Fruit fly (Drosophila melanogaster): Measurements from ENCODE around the gene Argk2.

The Argk2 gene

dm6 chr3L:9041042-9041477 lies 6.2 kb upstream of the Argk2 start, which contains the start of gene Doc1 (continued):
- TF ChIP-seq CG15514 (GFP tag; optimal IDR thresholded peaks at IDR 0.05) (no peak), CG3995 (GFP tag; optimal IDR thresholded peaks at IDR 0.05) (no peak), CG14050 (GFP tag; IDR thresholded peaks at IDR 0.05) (no peak), fd102C (GFP tag; optimal IDR thresholded peaks at IDR 0.05) (no peak), chm (GFP tag; IDR thresholded peaks at IDR 0.05) (no peak), CG8359 (GFP tag; optimal IDR thresholded peaks at IDR 0.05; ENCODE audit: borderline replicate concordance) (no peak), CG10462 (GFP tag; optimal IDR thresholded peaks at IDR 0.05) (no peak), CG3847 (GFP tag; IDR thresholded peaks at IDR 0.05) (no peak), CG1024 (GFP tag; IDR thresholded peaks at IDR 0.05) (no peak), Stat92E (GFP tag; optimal IDR thresholded peaks at IDR 0.05) (peak in 1 of 3 experiments; percentile 27), disco-r (GFP tag; optimal IDR thresholded peaks at IDR 0.05) (no peak), bowl (GFP tag; IDR thresholded peaks at IDR 0.05) (no peak), CG10959 (GFP tag; IDR thresholded peaks at IDR 0.05) (no peak), CG18476 (GFP tag; optimal IDR thresholded peaks at IDR 0.05) (no peak), ems (GFP tag; optimal IDR thresholded peaks at IDR 0.05) (no peak), insv (GFP tag; optimal IDR thresholded peaks at IDR 0.05) (peak in 1 of 2 experiments; percentile 20), Hey (tag; optimal IDR thresholded peaks at IDR 0.05) (no peak), CG11247 (GFP tag; IDR thresholded peaks at IDR 0.05) (no peak), CG31441 (GFP tag; IDR thresholded peaks at IDR 0.05) (no peak), lilli (GFP tag; optimal IDR thresholded peaks at IDR 0.05) (no peak), emc (GFP tag; optimal IDR thresholded peaks at IDR 0.05) (no peak), dati (GFP tag; IDR thresholded peaks at IDR 0.05) (no peak), CG6654 (GFP tag; optimal IDR thresholded peaks at IDR 0.05) (no peak), hkb (optimal IDR thresholded peaks at IDR 0.05) (no peak), hkb (GFP tag; IDR thresholded peaks at IDR 0.05) (0 out of 2 replicates have a peak, but pooled peaks have one; percentile 21), zfh2 (GFP tag; optimal IDR thresholded peaks at IDR 0.05) (no peak), nmo (GFP tag; optimal IDR thresholded peaks at IDR 0.05) (no peak), CG18599 (GFP tag; optimal IDR thresholded peaks at IDR 0.05) (no peak), CG1832 (GFP tag; optimal IDR thresholded peaks at IDR 0.05) (peak; percentile 90), gsb-n (tag; optimal IDR thresholded peaks at IDR 0.05) (no peak), CG17328 (GFP tag; IDR thresholded peaks at IDR 0.05) (no peak), Lim3 (GFP tag; IDR thresholded peaks at IDR 0.05) (no peak), CG11456 (GFP tag; IDR thresholded peaks at IDR 0.05) (no peak), Elba2 (GFP tag; optimal IDR thresholded peaks at IDR 0.05) (no peak), ttk (GFP tag; IDR thresholded peaks at IDR 0.05) (no peak), CG10543 (GFP tag; optimal IDR thresholded peaks at IDR 0.05) (no peak), CG2678 (tag; optimal IDR thresholded peaks at IDR 0.05) (no peak), bcd (GFP tag; optimal IDR thresholded peaks at IDR 0.05) (no peak), Doc2 (GFP tag; IDR thresholded peaks at IDR 0.05) (no peak), D (optimal IDR thresholded peaks at IDR 0.05) (peak; percentile 44), D (GFP tag; optimal IDR thresholded peaks at IDR 0.05) (no peak), Ravus (GFP tag; IDR thresholded peaks at IDR 0.05) (no peak), CG18619 (GFP tag; optimal IDR thresholded peaks at IDR 0.05) (no peak), CG18262 (tag; optimal IDR thresholded peaks at IDR 0.05) (no peak), CG3065 (GFP tag; optimal IDR thresholded peaks at IDR 0.05) (no peak), CG6175 (GFP tag; IDR thresholded peaks at IDR 0.05) (0 out of 3 replicates have a peak, but pooled peaks have one; percentile 19), CkIIα-i1 (GFP tag; IDR thresholded peaks at IDR 0.05) (no peak), cato (GFP tag; optimal IDR thresholded peaks at IDR 0.05; ENCODE audit: borderline replicate concordance) (no peak), h (optimal IDR thresholded peaks at IDR 0.05) (no peak), Scr (GFP tag; IDR thresholded peaks at IDR 0.05; ENCODE audit: partially characterized antibody) (peak; percentile 30; the same call in 1 of the 2 replicates), CG3407 (GFP tag; optimal IDR thresholded peaks at IDR 0.05) (no peak), chif (GFP tag; optimal IDR thresholded peaks at IDR 0.05) (no peak), CHES-1-like (GFP tag; optimal IDR thresholded peaks at IDR 0.05) (no peak)
